Fruit fly (Drosophila melanogaster) whole organism, embryonic: ENCODE measurements around the gene CG6912.
A peak's percentile ranks its signal among the peaks of the same experiment; 100 is the strongest.

Experiments
- CG10147 ChIP-seq: fragments of 200-800 bp; sonication (Bioruptor generic); optimal IDR thresholded peaks from 2 replicates; lab custom pipeline; 2019; ENCODE audit warnings: missing biosample characterization, mild to moderate bottlenecking, missing genetic modification characterization, moderate library complexity
- CG10654 ChIP-seq: fragments of 200-800 bp; sonication (Bioruptor generic); optimal IDR thresholded peaks from 2 replicates; lab custom pipeline; 2016; ENCODE audit warnings: missing biosample characterization, missing genetic modification characterization
- CG11085 ChIP-seq: fragments of 200-800 bp; sonication (Bioruptor generic); IDR thresholded peaks from 2 replicates; pipeline ENCODE4 v1.3.6; 2022; ENCODE audit warnings: missing biosample characterization, missing genetic modification characterization
- CG11723 ChIP-seq: fragments of 200-800 bp; sonication (Bioruptor generic); optimal IDR thresholded peaks from 2 replicates; lab custom pipeline; 2017; ENCODE audit warnings: missing biosample characterization, mild to moderate bottlenecking, missing genetic modification characterization
- CG12219 ChIP-seq: fragments of 200-800 bp; sonication (Bioruptor generic); optimal IDR thresholded peaks from 3 replicates; lab custom pipeline; 2018; ENCODE audit warnings: missing biosample characterization, mild to moderate bottlenecking, missing genetic modification characterization
- CG12659 ChIP-seq: fragments of 200-800 bp; sonication (Bioruptor generic); optimal IDR thresholded peaks from 3 replicates; lab custom pipeline; 2017; ENCODE audit warnings: mild to moderate bottlenecking, missing biosample characterization, missing genetic modification reagents, missing genetic modification characterization
- CG14050 ChIP-seq: fragments of 200-800 bp; sonication (Bioruptor generic); IDR thresholded peaks from 3 replicates; pipeline ENCODE4 v1.3.6; 2022; ENCODE audit warnings: missing biosample characterization, missing genetic modification characterization
- CG1647 ChIP-seq: fragments of 200-800 bp; sonication (Bioruptor generic); optimal IDR thresholded peaks from 3 replicates; lab custom pipeline; 2016; ENCODE audit warnings: missing biosample characterization, missing genetic modification characterization
- CG17361 ChIP-seq: fragments of 200-800 bp; sonication (Bioruptor generic); IDR thresholded peaks from 3 replicates; pipeline ENCODE4 v1.3.6; 2022; ENCODE audit warnings: missing biosample characterization, missing genetic modification characterization
- CG2120 ChIP-seq: fragments of 200-800 bp; sonication (Bioruptor generic); optimal IDR thresholded peaks from 3 replicates; lab custom pipeline; 2016; ENCODE audit warnings: missing biosample characterization, missing genetic modification characterization
- CG2199 ChIP-seq: fragments of 200-800 bp; sonication (Bioruptor generic); IDR thresholded peaks from 3 replicates; pipeline ENCODE4 v1.3.6; 2022; ENCODE audit warnings: missing biosample characterization, missing genetic modification characterization
- CG2202 ChIP-seq: fragments of 200-800 bp; sonication (Bioruptor generic); optimal IDR thresholded peaks from 2 replicates; lab custom pipeline; 2018; ENCODE audit warnings: missing biosample characterization, mild to moderate bottlenecking, missing genetic modification characterization
- CG2875 ChIP-seq: fragments of 200-800 bp; sonication (Bioruptor generic); optimal IDR thresholded peaks from 2 replicates; lab custom pipeline; 2017; ENCODE audit warnings: missing biosample characterization, mild to moderate bottlenecking, missing genetic modification characterization, missing genetic modification reagents
- CG32767 ChIP-seq: fragments of 200-800 bp; sonication (Bioruptor generic); IDR thresholded peaks from 2 replicates; pipeline ENCODE4 v1.3.6; 2022; ENCODE audit warnings: missing biosample characterization, missing genetic modification characterization
- CG34376 ChIP-seq: fragments of 200-800 bp; sonication (Bioruptor generic); optimal IDR thresholded peaks from 2 replicates; lab custom pipeline; 2018; ENCODE audit warnings: missing biosample characterization, mild to moderate bottlenecking, missing genetic modification characterization
- CG3847 ChIP-seq: fragments of 200-800 bp; sonication (Bioruptor generic); IDR thresholded peaks from 2 replicates; pipeline ENCODE4 v1.3.6; 2022; ENCODE audit warnings: missing biosample characterization, missing genetic modification characterization
- CG42726 ChIP-seq: fragments of 200-800 bp; sonication (Bioruptor generic); IDR thresholded peaks from 2 replicates; pipeline ENCODE4 v1.3.6; 2022; ENCODE audit warnings: missing biosample characterization, missing genetic modification characterization; ENCODE audit not compliant: partially characterized antibody
- CG43689 ChIP-seq: fragments of 200-800 bp; sonication (Bioruptor generic); IDR thresholded peaks from 2 replicates; pipeline ENCODE4 v1.3.6; 2022; ENCODE audit warnings: missing biosample characterization, missing genetic modification characterization
- CG6272 ChIP-seq: fragments of 200-800 bp; sonication (Bioruptor generic); IDR thresholded peaks from 2 replicates; pipeline ENCODE4 v1.3.6; 2022; ENCODE audit warnings: missing biosample characterization, missing genetic modification characterization
- CG7963 ChIP-seq: fragments of 200-800 bp; sonication (Bioruptor generic); IDR thresholded peaks from 3 replicates; pipeline ENCODE4 v1.3.6; 2022; ENCODE audit warnings: missing biosample characterization, missing genetic modification characterization; ENCODE audit not compliant: partially characterized antibody
- CG9876 ChIP-seq: fragments of 200-800 bp; sonication (Bioruptor generic); optimal IDR thresholded peaks from 2 replicates; lab custom pipeline; 2016; ENCODE audit warnings: missing biosample characterization, missing genetic modification characterization
- CTCF ChIP-seq: fragments of 200-800 bp; sonication (Bioruptor generic); optimal IDR thresholded peaks from 2 replicates; lab custom pipeline; 2017; ENCODE audit warnings: missing biosample characterization, mild to moderate bottlenecking, missing genetic modification characterization, moderate library complexity
- Camta ChIP-seq: fragments of 200-800 bp; sonication (Bioruptor generic); optimal IDR thresholded peaks from 2 replicates; lab custom pipeline; 2016; ENCODE audit warnings: missing biosample characterization, missing genetic modification characterization
- Dek ChIP-seq: fragments of 200-800 bp; sonication (Bioruptor generic); optimal IDR thresholded peaks from 3 replicates; lab custom pipeline; 2019; ENCODE audit warnings: missing biosample characterization, mild to moderate bottlenecking, missing genetic modification characterization, moderate library complexity
- Doc2 ChIP-seq: fragments of 200-800 bp; sonication (Bioruptor generic); IDR thresholded peaks from 2 replicates; pipeline ENCODE4 v1.3.6; 2022; ENCODE audit warnings: missing biosample characterization, missing genetic modification characterization
- Drgx ChIP-seq: fragments of 200-800 bp; sonication (Bioruptor generic); IDR thresholded peaks from 2 replicates; pipeline ENCODE4 v1.3.6; 2022; ENCODE audit warnings: missing biosample characterization, missing genetic modification characterization
- Elba2 ChIP-seq: fragments of 200-800 bp; sonication (Bioruptor generic); optimal IDR thresholded peaks from 3 replicates; lab custom pipeline; 2016; ENCODE audit warnings: missing biosample characterization, missing genetic modification characterization
- Hsf ChIP-seq: fragments of 200-800 bp; sonication (Bioruptor generic); optimal IDR thresholded peaks from 3 replicates; lab custom pipeline; 2016; ENCODE audit warnings: missing biosample characterization, missing genetic modification characterization
- MBD-R2 ChIP-seq: fragments of 200-800 bp; sonication (Bioruptor generic); IDR thresholded peaks from 2 replicates; pipeline ENCODE4 v1.3.6; 2022; ENCODE audit warnings: missing biosample characterization, missing genetic modification characterization
- Nf-YC ChIP-seq: fragments of 200-800 bp; optimal IDR thresholded peaks from 3 replicates; lab custom pipeline; 2019; ENCODE audit warnings: missing biosample characterization, mild to moderate bottlenecking, missing genetic modification characterization, moderate library complexity
- NfI ChIP-seq: fragments of 200-800 bp; sonication (Bioruptor generic); optimal IDR thresholded peaks from 3 replicates; lab custom pipeline; 2018; ENCODE audit warnings: missing biosample characterization, mild to moderate bottlenecking, missing genetic modification characterization, moderate library complexity
- Sin3A ChIP-seq: fragments of >200 bp; optimal IDR thresholded peaks from 2 replicates; lab custom pipeline; 2018
- TFAM ChIP-seq: fragments of 200-800 bp; sonication (Bioruptor generic); optimal IDR thresholded peaks from 2 replicates; lab custom pipeline; 2017; ENCODE audit warnings: missing biosample characterization, missing genetic modification characterization, inconsistent platforms
- Trl ChIP-seq, 3 experiments: fragments of >200 bp in 2 of 3; fragments of 200-800 bp in 1 of 3; sonication (Bioruptor generic) in 1 of 3; optimal IDR thresholded peaks; 2 replicates in 1 of 3; 3 replicates in 2 of 3; lab custom pipeline; 2016 to 2017; ENCODE audit warnings: missing biosample characterization in 1 of 3, missing genetic modification characterization in 1 of 3
- al ChIP-seq: fragments of 200-800 bp; sonication (Bioruptor generic); IDR thresholded peaks from 2 replicates; pipeline ENCODE4 v1.3.6; 2022; ENCODE audit warnings: missing biosample characterization, missing genetic modification characterization
- bsh ChIP-seq, 2 experiments: fragments of 200-800 bp; sonication (Bioruptor generic); optimal IDR thresholded peaks; 2 replicates each; lab custom pipeline; 2017 to 2018; ENCODE audit warnings: mild to moderate bottlenecking in 2 of 2, missing biosample characterization in 2 of 2, missing genetic modification characterization in 2 of 2, moderate library complexity in 1 of 2
- corto ChIP-seq: fragments of 200-800 bp; sonication (Bioruptor generic); optimal IDR thresholded peaks from 2 replicates; lab custom pipeline; 2016; ENCODE audit warnings: missing biosample characterization, mild to moderate bottlenecking, missing genetic modification characterization, moderate library complexity
- dati ChIP-seq: fragments of 200-800 bp; sonication (Bioruptor generic); IDR thresholded peaks from 2 replicates; pipeline ENCODE4 v1.3.6; 2022; ENCODE audit warnings: missing biosample characterization, missing genetic modification characterization
- dimm ChIP-seq: fragments of 200-800 bp; sonication (Bioruptor generic); IDR thresholded peaks from 2 replicates; pipeline ENCODE4 v1.3.6; 2022; ENCODE audit warnings: missing biosample characterization, missing genetic modification characterization
- dmrt11E ChIP-seq: fragments of 200-800 bp; sonication (Bioruptor generic); optimal IDR thresholded peaks from 3 replicates; lab custom pipeline; 2018; ENCODE audit warnings: missing biosample characterization, mild to moderate bottlenecking, missing genetic modification characterization, moderate library complexity
- grau ChIP-seq: fragments of 200-800 bp; optimal IDR thresholded peaks from 3 replicates; lab custom pipeline; 2019; ENCODE audit warnings: missing biosample characterization, mild to moderate bottlenecking, missing genetic modification characterization, moderate library complexity
- ken ChIP-seq: fragments of 200-800 bp; sonication (Bioruptor generic); IDR thresholded peaks from 3 replicates; pipeline ENCODE4 v1.3.6; 2022; ENCODE audit warnings: missing biosample characterization, missing genetic modification characterization
- lmd ChIP-seq: fragments of 200-800 bp; sonication (Bioruptor generic); IDR thresholded peaks from 2 replicates; pipeline ENCODE4 v1.3.6; 2022; ENCODE audit warnings: missing biosample characterization, missing genetic modification characterization
- nerfin-2 ChIP-seq: fragments of 200-800 bp; sonication (Bioruptor generic); IDR thresholded peaks from 2 replicates; pipeline ENCODE4 v1.3.6; 2022; ENCODE audit warnings: missing biosample characterization, missing genetic modification characterization; ENCODE audit not compliant: partially characterized antibody
- onecut ChIP-seq: fragments of 200-800 bp; sonication (Bioruptor generic); IDR thresholded peaks from 2 replicates; pipeline ENCODE4 v1.3.6; 2022; ENCODE audit warnings: missing biosample characterization, missing genetic modification characterization
- prd ChIP-seq, 3 experiments: fragments of >200 bp in 2 of 3; fragments of 200-800 bp in 1 of 3; sonication (Bioruptor generic) in 1 of 3; optimal IDR thresholded peaks in 2 of 3; IDR thresholded peaks in 1 of 3; 2 replicates in 2 of 3; 3 replicates in 1 of 3; pipeline versions ENCODE4 v1.3.6 to Lab custom; 2017 to 2022; ENCODE audit warnings: missing biosample characterization in 1 of 3, missing genetic modification characterization in 1 of 3
- run ChIP-seq: fragments of 200-800 bp; sonication (Bioruptor generic); optimal IDR thresholded peaks from 3 replicates; lab custom pipeline; 2018; ENCODE audit warnings: missing biosample characterization, mild to moderate bottlenecking, missing genetic modification characterization
- sisA ChIP-seq: fragments of 200-800 bp; sonication (Bioruptor generic); IDR thresholded peaks from 2 replicates; pipeline ENCODE4 v1.3.6; 2022; ENCODE audit warnings: missing biosample characterization, missing genetic modification characterization
- vfl ChIP-seq: fragments of 200-800 bp; sonication (Bioruptor generic); optimal IDR thresholded peaks from 2 replicates; lab custom pipeline; 2016; ENCODE audit warnings: missing biosample characterization, missing genetic modification characterization
- yki ChIP-seq: fragments of >200 bp; optimal IDR thresholded peaks from 3 replicates; lab custom pipeline; 2018
- zfh2 ChIP-seq: fragments of 200-800 bp; sonication (Bioruptor generic); optimal IDR thresholded peaks from 2 replicates; lab custom pipeline; 2016; ENCODE audit warnings: missing biosample characterization, missing genetic modification characterization

CG6912 gene

dm6 chr3R:15147038-15147744, 10.4 kb upstream of the CG6912 start, which contains the start of gene Glys (continued):
- TF ChIP-seq CG10147 (GFP tag; lab: Kevin White, UChicago): no peak
- TF ChIP-seq CG7963 (GFP tag; lab: Robert Waterston, UW): no peak
- TF ChIP-seq dati (GFP tag; lab: Robert Waterston, UW): no peak
- TF ChIP-seq CG14050 (GFP tag; lab: Robert Waterston, UW): no peak
- TF ChIP-seq lmd (GFP tag; lab: Robert Waterston, UW): no peak
- no peak for TF ChIP-seq CG12219
- no peak for TF ChIP-seq Doc2
- no peak for TF ChIP-seq CG10654 (GFP tag; lab: Kevin White, UChicago)
- TF ChIP-seq CG2199 (GFP tag; lab: Robert Waterston, UW): no peak
- no peak for TF ChIP-seq vfl (GFP tag; lab: Kevin White, UChicago)
- no peak for TF ChIP-seq run (tag; lab: Kevin White, UChicago)
- peak; percentile 49 to 55 for TF ChIP-seq Trl (optimal IDR thresholded peaks at IDR 0.05; lab: Kevin White, UChicago)
- TF ChIP-seq Trl (GFP tag; optimal IDR thresholded peaks at IDR 0.05; lab: Kevin White, UChicago): peak; percentile 42
- no peak for TF ChIP-seq CG2875 (GFP tag; lab: Kevin White, UChicago)
- peak; percentile 51 for TF ChIP-seq Dek (tag; lab: Kevin White, UChicago)
- no peak for TF ChIP-seq CG42726
- TF ChIP-seq NfI (GFP tag; lab: Kevin White, UChicago): no peak
- TF ChIP-seq bsh (GFP tag; optimal IDR thresholded peaks at IDR 0.05; lab: Kevin White, UChicago): peak in 1 of 2 experiments; percentile 78
- TF ChIP-seq al: no peak
- peak; percentile 69 for TF ChIP-seq Drgx (GFP tag; lab: Robert Waterston, UW)
- peak; percentile 43; the same call in 1 of the 2 replicates for TF ChIP-seq nerfin-2
- peak; percentile 58 for TF ChIP-seq CG12659 (GFP tag; lab: Kevin White, UChicago)
- TF ChIP-seq dmrt11E (tag; lab: Kevin White, UChicago): no peak
- TF ChIP-seq Camta: no peak
- TF ChIP-seq CG9876 (GFP tag; lab: Kevin White, UChicago): no peak
- TF ChIP-seq CG43689: no peak
- TF ChIP-seq Sin3A (lab: Kevin White, UChicago): no peak
- TF ChIP-seq TFAM (GFP tag; lab: Kevin White, UChicago): no peak
- TF ChIP-seq CG17361: 0 out of 3 replicates have a peak, but pooled peaks have one; percentile 26
- TF ChIP-seq sisA: no peak
- TF ChIP-seq CG11723 (GFP tag; lab: Kevin White, UChicago): no peak
- peak; percentile 32 for TF ChIP-seq CG34376 (GFP tag; lab: Kevin White, UChicago)
- TF ChIP-seq CG2120: peak; percentile 17
- no peak for TF ChIP-seq CG11085 (GFP tag; lab: Robert Waterston, UW)
- TF ChIP-seq MBD-R2 (GFP tag; lab: Robert Waterston, UW): peak; percentile 27; the same call in 1 of the 2 replicates
- TF ChIP-seq CTCF (GFP tag; lab: Kevin White, UChicago): no peak
- no peak for TF ChIP-seq CG6272 (GFP tag; lab: Robert Waterston, UW)
- TF ChIP-seq grau (tag; lab: Kevin White, UChicago): no peak
- no peak for TF ChIP-seq CG1647
- TF ChIP-seq Hsf (GFP tag; lab: Kevin White, UChicago): no peak
- TF ChIP-seq CG2202 (tag; lab: Kevin White, UChicago): no peak
- TF ChIP-seq CG32767 (GFP tag; lab: Robert Waterston, UW): no peak
- 0 out of 2 replicates have a peak, but pooled peaks have one; percentile 18 for TF ChIP-seq onecut
- TF ChIP-seq zfh2 (GFP tag; lab: Kevin White, UChicago): no peak
- peak; percentile 52 for TF ChIP-seq CG3847
- TF ChIP-seq dimm (GFP tag; lab: Robert Waterston, UW): no peak
- TF ChIP-seq prd (optimal IDR thresholded peaks at IDR 0.05; lab: Kevin White, UChicago): no peak
- TF ChIP-seq prd (GFP tag; IDR thresholded peaks at IDR 0.05; lab: Robert Waterston, UW): no peak
- TF ChIP-seq yki: no peak
- TF ChIP-seq corto (GFP tag; lab: Kevin White, UChicago): no peak
- 0 out of 3 replicates have a peak, but pooled peaks have one; percentile 36 for TF ChIP-seq ken (GFP tag; lab: Robert Waterston, UW)
- TF ChIP-seq Elba2 (GFP tag; lab: Kevin White, UChicago): no peak
- no peak for TF ChIP-seq Nf-YC (tag; lab: Kevin White, UChicago)
